Worm (Caenorhabditis elegans) whole organism, L1 larva: Measurements from ENCODE around the gene Y51B9A.9.
A peak's percentile ranks its signal among the peaks of the same experiment; 100 is the strongest.

Experiments
- C16A3.4 ChIP-seq: fragments of 150-350 bp; optimal IDR thresholded peaks from 2 replicates; lab custom pipeline; 2014; ENCODE audit warnings: missing biosample characterization, missing genetic modification characterization
- C34B4.2 ChIP-seq: sonication (generic microtip); optimal IDR thresholded peaks from 2 replicates; lab custom pipeline; 2017; ENCODE audit warnings: mild to moderate bottlenecking, missing genetic modification characterization, missing compliant biosample characterization
- F16B12.6 ChIP-seq: fragments of 150-350 bp; optimal IDR thresholded peaks from 2 replicates; lab custom pipeline; 2014; ENCODE audit warnings: missing biosample characterization, missing genetic modification characterization
- Y116A8C.19 ChIP-seq: sonication (generic microtip); optimal IDR thresholded peaks from 2 replicates; lab custom pipeline; 2016; ENCODE audit warnings: missing compliant biosample characterization, missing genetic modification characterization, borderline replicate concordance
- aha-1 ChIP-seq: fragments of 150-350 bp; optimal IDR thresholded peaks from 2 replicates; lab custom pipeline; 2014; ENCODE audit warnings: missing biosample characterization, missing genetic modification characterization
- alr-1 ChIP-seq: fragments of 200-800 bp; sonication (Bioruptor generic); optimal IDR thresholded peaks from 2 replicates; lab custom pipeline; 2018; ENCODE audit warnings: borderline replicate concordance, mild to moderate bottlenecking, missing genetic modification characterization, missing compliant biosample characterization
- aly-2 ChIP-seq: fragments of 150-350 bp; optimal IDR thresholded peaks from 2 replicates; lab custom pipeline; 2014; ENCODE audit warnings: missing biosample characterization, missing genetic modification characterization
- ama-1 ChIP-seq: fragments of 150-350 bp; optimal IDR thresholded peaks from 2 replicates; lab custom pipeline; 2014
- blmp-1 ChIP-seq: fragments of 150-350 bp; optimal IDR thresholded peaks from 2 replicates; lab custom pipeline; 2014; ENCODE audit warnings: missing biosample characterization, missing genetic modification characterization
- ceh-63 ChIP-seq: fragments of 200-800 bp; sonication (Bioruptor generic); optimal IDR thresholded peaks from 2 replicates; lab custom pipeline; 2018; ENCODE audit warnings: mild to moderate bottlenecking, missing genetic modification characterization, missing compliant biosample characterization
- ceh-82 ChIP-seq, 3 experiments: fragments of 150-350 bp in 1 of 3; sonication (generic microtip) in 2 of 3; optimal IDR thresholded peaks; 2 replicates each; lab custom pipeline; 2014 to 2017; ENCODE audit warnings: missing biosample characterization in 3 of 3, missing genetic modification characterization in 3 of 3
- ceh-88 ChIP-seq: fragments of 200-800 bp; sonication (Bioruptor generic); IDR thresholded peaks from 2 replicates; pipeline ENCODE4 v1.3.6; 2022; ENCODE audit warnings: missing genetic modification characterization, missing compliant biosample characterization
- dpl-1 ChIP-seq, 3 experiments: fragments of 150-350 bp in 2 of 3; sonication (generic microtip) in 1 of 3; optimal IDR thresholded peaks; 2 replicates each; lab custom pipeline; 2014 to 2017; ENCODE audit warnings: missing biosample characterization in 3 of 3, missing genetic modification characterization in 3 of 3, missing genetic modification reagents in 3 of 3
- efl-1 ChIP-seq, 4 experiments: fragments of 150-350 bp; optimal IDR thresholded peaks in 3 of 4; peaks in 1 of 4; 1 replicate in 1 of 4; 2 replicates in 3 of 4; lab custom pipeline; 2014; ENCODE audit warnings: missing biosample characterization in 2 of 4, missing genetic modification characterization in 2 of 4, missing genetic modification reagents in 2 of 4
- efl-3 ChIP-seq: fragments of 200-800 bp; sonication (Bioruptor generic); optimal IDR thresholded peaks from 2 replicates; lab custom pipeline; 2018; ENCODE audit warnings: mild to moderate bottlenecking, missing genetic modification characterization, missing compliant biosample characterization
- egl-13 ChIP-seq: sonication (generic microtip); optimal IDR thresholded peaks from 2 replicates; lab custom pipeline; 2016; ENCODE audit warnings: missing genotype, missing genetic modification reagents, missing genetic modification characterization, missing compliant biosample characterization
- elt-2 ChIP-seq: sonication (generic microtip); optimal IDR thresholded peaks from 2 replicates; lab custom pipeline; 2016; ENCODE audit warnings: missing genetic modification characterization, mild to moderate bottlenecking, inconsistent platforms, missing compliant biosample characterization, missing genetic modification reagents
- elt-3 ChIP-seq, 6 experiments: fragments of 150-350 bp in 1 of 6; sonication (generic microtip); optimal IDR thresholded peaks; 2 replicates each; lab custom pipeline; 2017 to 2018; ENCODE audit warnings: missing biosample characterization in 6 of 6, missing genetic modification characterization in 6 of 6, inconsistent platforms in 1 of 6
- ets-5 ChIP-seq: fragments of 200-800 bp; sonication (Bioruptor generic); IDR thresholded peaks from 2 replicates; pipeline ENCODE4 v1.3.6; 2022; ENCODE audit warnings: missing genetic modification characterization, missing compliant biosample characterization
- fkh-10 ChIP-seq: sonication (generic microtip); optimal IDR thresholded peaks from 2 replicates; lab custom pipeline; 2017; ENCODE audit warnings: missing biosample characterization, missing genetic modification reagents, missing genetic modification characterization
- fkh-4 ChIP-seq: sonication (generic microtip); optimal IDR thresholded peaks from 2 replicates; lab custom pipeline; 2016; ENCODE audit warnings: missing compliant biosample characterization, missing genetic modification characterization, borderline replicate concordance
- fkh-8 ChIP-seq: sonication (generic microtip); optimal IDR thresholded peaks from 2 replicates; lab custom pipeline; 2016; ENCODE audit warnings: mild to moderate bottlenecking, missing genetic modification characterization, missing compliant biosample characterization
- fos-1 ChIP-seq: fragments of 150-350 bp; optimal IDR thresholded peaks from 2 replicates; lab custom pipeline; 2014; ENCODE audit warnings: missing biosample characterization, missing genetic modification characterization
- grh-1 ChIP-seq: fragments of 200-800 bp; sonication (Bioruptor generic); IDR thresholded peaks from 2 replicates; pipeline ENCODE4 v1.3.6; 2022; ENCODE audit warnings: missing genetic modification reagents, missing genetic modification characterization, missing compliant biosample characterization
- hlh-17 ChIP-seq: fragments of 200-800 bp; sonication (Bioruptor generic); optimal IDR thresholded peaks from 2 replicates; lab custom pipeline; 2018; ENCODE audit warnings: missing genetic modification characterization, mild to moderate bottlenecking, missing compliant biosample characterization, moderate library complexity, borderline replicate concordance
- isw-1 ChIP-seq: fragments of 200-800 bp; sonication (Bioruptor generic); IDR thresholded peaks from 2 replicates; pipeline ENCODE4 v1.3.6; 2022; ENCODE audit warnings: missing genetic modification characterization, missing compliant biosample characterization
- jun-1 ChIP-seq: fragments of 150-350 bp; optimal IDR thresholded peaks from 2 replicates; lab custom pipeline; 2014; ENCODE audit warnings: missing biosample characterization, missing genetic modification reagents, missing genetic modification characterization
- lin-13 ChIP-seq: fragments of 150-350 bp; optimal IDR thresholded peaks from 2 replicates; lab custom pipeline; 2014; ENCODE audit warnings: missing biosample characterization, missing genetic modification reagents, missing genetic modification characterization
- lin-15B ChIP-seq: fragments of 150-350 bp; sonication (generic microtip); optimal IDR thresholded peaks from 3 replicates; lab custom pipeline; 2014; ENCODE audit warnings: missing biosample characterization, missing genetic modification characterization
- lin-35 ChIP-seq, 2 experiments: fragments of 150-350 bp; optimal IDR thresholded peaks; 2 replicates each; lab custom pipeline; 2014; ENCODE audit warnings: missing biosample characterization in 2 of 2, missing genetic modification characterization in 2 of 2, missing genetic modification reagents in 2 of 2
- lin-39 ChIP-seq: fragments of 150-350 bp; optimal IDR thresholded peaks from 2 replicates; lab custom pipeline; 2014; ENCODE audit warnings: missing biosample characterization, missing genetic modification reagents, missing genetic modification characterization
- mab-9 ChIP-seq: fragments of 200-800 bp; sonication (Bioruptor generic); IDR thresholded peaks from 2 replicates; pipeline ENCODE4 v1.3.6; 2022; ENCODE audit warnings: missing genetic modification reagents, missing genetic modification characterization, missing compliant biosample characterization
- mdl-1 ChIP-seq, 2 experiments: fragments of 150-350 bp; optimal IDR thresholded peaks; 2 replicates each; lab custom pipeline; 2014 to 2017; ENCODE audit warnings: missing biosample characterization in 2 of 2, missing genetic modification characterization in 2 of 2, inconsistent platforms in 1 of 2
- mef-2 ChIP-seq: fragments of 150-350 bp; optimal IDR thresholded peaks from 2 replicates; lab custom pipeline; 2014; ENCODE audit warnings: missing biosample characterization, missing genetic modification characterization
- nhr-12 ChIP-seq: sonication (generic microtip); optimal IDR thresholded peaks from 2 replicates; lab custom pipeline; 2017; ENCODE audit warnings: missing biosample characterization, missing genetic modification characterization
- nhr-20 ChIP-seq: sonication (generic microtip); optimal IDR thresholded peaks from 2 replicates; lab custom pipeline; 2016; ENCODE audit warnings: mild to moderate bottlenecking, missing genetic modification characterization, missing compliant biosample characterization
- nhr-76 ChIP-seq: sonication (generic microtip); optimal IDR thresholded peaks from 2 replicates; lab custom pipeline; 2017; ENCODE audit warnings: missing biosample characterization, missing genetic modification characterization
- nhr-85 ChIP-seq: sonication (generic microtip); peaks from one replicate; lab custom pipeline; 2016; ENCODE audit warnings: missing genetic modification characterization, inconsistent platforms, missing compliant biosample characterization
- pax-3 ChIP-seq: fragments of 200-800 bp; sonication (Bioruptor generic); optimal IDR thresholded peaks from 2 replicates; lab custom pipeline; 2018; ENCODE audit warnings: mild to moderate bottlenecking, missing genetic modification characterization, moderate library complexity, missing compliant biosample characterization
- rnt-1 ChIP-seq: sonication (generic microtip); optimal IDR thresholded peaks from 2 replicates; lab custom pipeline; 2016; ENCODE audit warnings: mild to moderate bottlenecking, missing genetic modification characterization, moderate library complexity, missing compliant biosample characterization
- snpc-4 ChIP-seq: fragments of 150-350 bp; optimal IDR thresholded peaks from 2 replicates; lab custom pipeline; 2014; ENCODE audit warnings: missing biosample characterization, missing genetic modification characterization
- snu-23 ChIP-seq: sonication (generic microtip); optimal IDR thresholded peaks from 2 replicates; lab custom pipeline; 2016; ENCODE audit warnings: missing genetic modification characterization, missing compliant biosample characterization
- sptf-1 ChIP-seq: fragments of 150-350 bp; optimal IDR thresholded peaks from 2 replicates; lab custom pipeline; 2014; ENCODE audit warnings: missing biosample characterization, missing genetic modification characterization
- sup-37 ChIP-seq: fragments of 200-800 bp; sonication (Bioruptor generic); optimal IDR thresholded peaks from 2 replicates; lab custom pipeline; 2018; ENCODE audit warnings: mild to moderate bottlenecking, missing genetic modification characterization, missing compliant biosample characterization
- tlp-1 ChIP-seq: fragments of 150-350 bp; optimal IDR thresholded peaks from 2 replicates; lab custom pipeline; 2014; ENCODE audit warnings: missing biosample characterization, missing genetic modification characterization
- unc-130 ChIP-seq: fragments of 150-350 bp; optimal IDR thresholded peaks from 2 replicates; lab custom pipeline; 2017; ENCODE audit warnings: missing biosample characterization, missing genetic modification characterization, inconsistent platforms
- unc-30 ChIP-seq: sonication (generic microtip); optimal IDR thresholded peaks from 2 replicates; lab custom pipeline; 2017; ENCODE audit warnings: missing biosample characterization, missing genetic modification characterization
- unc-86 ChIP-seq: sonication (generic microtip); optimal IDR thresholded peaks from 2 replicates; lab custom pipeline; 2016; ENCODE audit warnings: missing genetic modification characterization, missing compliant biosample characterization
- vab-15 ChIP-seq: sonication (generic microtip); optimal IDR thresholded peaks from 2 replicates; lab custom pipeline; 2017; ENCODE audit warnings: missing genotype, mild to moderate bottlenecking, missing genetic modification characterization, missing compliant biosample characterization
- xbp-1 ChIP-seq: sonication (generic microtip); optimal IDR thresholded peaks from 2 replicates; lab custom pipeline; 2016; ENCODE audit warnings: missing genetic modification characterization, missing compliant biosample characterization
- zag-1 ChIP-seq: fragments of 150-350 bp; optimal IDR thresholded peaks from 2 replicates; lab custom pipeline; 2014; ENCODE audit warnings: missing biosample characterization, missing genetic modification characterization
- zip-4 ChIP-seq: fragments of 200-800 bp; sonication (Bioruptor generic); optimal IDR thresholded peaks from 2 replicates; lab custom pipeline; 2018; ENCODE audit warnings: mild to moderate bottlenecking, missing genetic modification characterization, moderate library complexity, missing compliant biosample characterization
- ztf-11 ChIP-seq, 2 experiments: sonication (generic microtip); optimal IDR thresholded peaks; 2 replicates each; lab custom pipeline; 2016 to 2017; ENCODE audit warnings: missing genetic modification characterization in 2 of 2, missing biosample characterization in 1 of 2, missing compliant biosample characterization in 1 of 2

The Y51B9A.9 gene

DNA sequence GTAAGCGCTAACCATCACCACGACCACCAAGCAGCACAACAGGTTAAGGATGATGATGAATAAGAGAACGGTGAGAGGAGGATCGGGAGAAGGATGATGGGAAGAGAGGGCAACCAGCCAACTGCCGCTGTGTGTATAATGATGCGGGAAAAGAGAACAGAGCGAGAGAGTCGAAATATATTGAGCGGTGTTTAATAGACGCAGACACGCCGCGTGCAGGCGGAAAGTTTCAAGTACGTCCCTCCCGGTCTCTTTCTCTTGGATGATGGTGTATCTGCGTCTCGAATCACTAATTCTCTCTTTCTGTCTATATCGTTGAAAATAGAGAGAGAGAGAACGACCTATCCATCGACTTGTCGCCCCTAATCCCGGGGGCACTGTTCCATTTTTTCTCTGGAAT lies 40.7 kb downstream of the Y51B9A.9 start (continued):
- TF ChIP-seq zag-1 (tag; lab: Kevin White, UChicago) (no peak), blmp-1 (peak; percentile 59), alr-1 (tag; lab: Kevin White, UChicago) (no peak), jun-1 (tag; lab: Kevin White, UChicago) (no peak), hlh-17 (GFP tag; lab: Kevin White, UChicago) (no peak), ets-5 (GFP tag; lab: Robert Waterston, UW) (no peak), vab-15 (tag; lab: Kevin White, UChicago) (no peak), nhr-20 (peak; percentile 58), lin-15B (no peak), dpl-1 (GFP tag; optimal IDR thresholded peaks at IDR 0.05; lab: Kevin White, UChicago) (peak in 2 of 3 experiments; percentile 17 to 35), fkh-4 (tag; lab: Kevin White, UChicago) (no peak), unc-130 (tag; lab: Kevin White, UChicago) (peak; percentile 63), zip-4 (no peak), egl-13 (tag; lab: Kevin White, UChicago) (no peak), nhr-85 (peak; percentile 79), efl-1 (optimal IDR thresholded peaks at IDR 0.05; lab: Kevin White, UChicago) (peak; percentile 47 to 49), efl-1 (GFP tag; optimal IDR thresholded peaks at IDR 0.05 in 1 of 2; lab: Kevin White, UChicago) (peak; percentile 11 to 89), snpc-4 (tag; lab: Kevin White, UChicago) (no peak), unc-86 (tag; lab: Kevin White, UChicago) (no peak), unc-30 (tag; lab: Kevin White, UChicago) (no peak), mab-9 (no peak), aha-1 (tag; lab: Kevin White, UChicago) (no peak), nhr-76 (tag; lab: Kevin White, UChicago) (no peak), lin-39 (tag; lab: Kevin White, UChicago) (no peak), ztf-11 (tag; optimal IDR thresholded peaks at IDR 0.05; lab: Kevin White, UChicago) (no peak), xbp-1 (tag; lab: Kevin White, UChicago) (peak; percentile 4), lin-35 (GFP tag; optimal IDR thresholded peaks at IDR 0.05; lab: Kevin White, UChicago) (peak; percentile 33 to 48), fkh-10 (no peak), elt-2 (tag; lab: Kevin White, UChicago) (no peak), ceh-88 (GFP tag; lab: Robert Waterston, UW) (no peak), elt-3 (tag; optimal IDR thresholded peaks at IDR 0.05; lab: Kevin White, UChicago) (peak in 1 of 6 experiments; percentile 60), snu-23 (GFP tag; lab: Kevin White, UChicago) (peak; percentile 69), Y116A8C.19 (tag; lab: Kevin White, UChicago) (no peak), pax-3 (tag; lab: Kevin White, UChicago) (no peak), ama-1 (lab: Kevin White, UChicago) (no peak), mef-2 (tag; lab: Kevin White, UChicago) (no peak), ceh-82 (tag; optimal IDR thresholded peaks at IDR 0.05; lab: Kevin White, UChicago) (peak in 1 of 3 experiments; percentile 8), fkh-8 (tag; lab: Kevin White, UChicago) (no peak), lin-13 (no peak), sptf-1 (tag; lab: Kevin White, UChicago) (no peak), aly-2 (tag; lab: Kevin White, UChicago) (no peak), C34B4.2 (tag; lab: Kevin White, UChicago) (no peak), mdl-1 (tag; optimal IDR thresholded peaks at IDR 0.05; lab: Kevin White, UChicago) (peak in 1 of 2 experiments; percentile 60), isw-1 (no peak), rnt-1 (peak; percentile 50), F16B12.6 (tag; lab: Kevin White, UChicago) (no peak), efl-3 (GFP tag; lab: Kevin White, UChicago) (no peak), nhr-12 (tag; lab: Kevin White, UChicago) (no peak), C16A3.4 (peak; percentile 12), tlp-1 (tag; lab: Kevin White, UChicago) (no peak), ceh-63 (no peak), fos-1 (tag; lab: Kevin White, UChicago) (no peak), sup-37 (no peak), grh-1 (GFP tag; lab: Robert Waterston, UW) (no peak)
